Fruit fly (Drosophila melanogaster) whole organism, embryonic: ENCODE measurements around the gene Jhbp2.
A peak's percentile ranks its signal among the peaks of the same experiment; 100 is the strongest.

Source experiments
- Abd-B ChIP-seq: fragments of 200-800 bp; sonication (Bioruptor generic); optimal IDR thresholded peaks from 2 replicates; lab custom pipeline; 2018; ENCODE audit warnings: missing biosample characterization, mild to moderate bottlenecking, missing genetic modification characterization, moderate library complexity
- Awh ChIP-seq: fragments of 200-800 bp; sonication (Bioruptor generic); IDR thresholded peaks from 2 replicates; pipeline ENCODE4, ENCODE4 v1.3.6; 2022; ENCODE audit warnings: missing biosample characterization, missing genetic modification characterization
- CG10565 ChIP-seq: fragments of 200-800 bp; sonication (Bioruptor generic); optimal IDR thresholded peaks from 3 replicates; lab custom pipeline; 2016; ENCODE audit warnings: missing biosample characterization, mild to moderate bottlenecking, missing genetic modification characterization
- CG11696 ChIP-seq: fragments of 200-800 bp; sonication (Bioruptor generic); IDR thresholded peaks from 2 replicates; pipeline ENCODE4 v1.3.6; 2022; ENCODE audit warnings: missing biosample characterization, missing genetic modification characterization
- CG12155 ChIP-seq: fragments of 200-800 bp; sonication (Bioruptor generic); optimal IDR thresholded peaks from 3 replicates; lab custom pipeline; 2016; ENCODE audit warnings: missing biosample characterization, missing genetic modification characterization
- CG18476 ChIP-seq: fragments of 200-800 bp; sonication (Bioruptor generic); optimal IDR thresholded peaks from 2 replicates; lab custom pipeline; 2016; ENCODE audit warnings: missing biosample characterization, mild to moderate bottlenecking, missing genetic modification characterization
- CG2199 ChIP-seq: fragments of 200-800 bp; sonication (Bioruptor generic); IDR thresholded peaks from 3 replicates; pipeline ENCODE4 v1.3.6; 2022; ENCODE audit warnings: missing biosample characterization, missing genetic modification characterization
- CG2678 ChIP-seq: fragments of 200-800 bp; sonication (Bioruptor generic); optimal IDR thresholded peaks from 3 replicates; lab custom pipeline; 2019; ENCODE audit warnings: missing biosample characterization, mild to moderate bottlenecking, missing genetic modification characterization, moderate library complexity
- CG4617 ChIP-seq: fragments of 200-800 bp; sonication (Bioruptor generic); optimal IDR thresholded peaks from 3 replicates; lab custom pipeline; 2016; ENCODE audit warnings: missing biosample characterization, missing genetic modification characterization, borderline replicate concordance
- CG8765 ChIP-seq: fragments of 200-800 bp; sonication (Bioruptor generic); IDR thresholded peaks from 2 replicates; pipeline ENCODE4 v1.3.6; 2022; ENCODE audit warnings: missing biosample characterization, missing genetic modification characterization
- CG8924 ChIP-seq: fragments of 200-800 bp; optimal IDR thresholded peaks from 3 replicates; lab custom pipeline; 2019; ENCODE audit warnings: missing biosample characterization, mild to moderate bottlenecking, missing genetic modification characterization, moderate library complexity
- CG9932 ChIP-seq: fragments of 200-800 bp; sonication (Bioruptor generic); IDR thresholded peaks from 2 replicates; pipeline ENCODE4 v1.3.6; 2022; ENCODE audit warnings: missing biosample characterization, missing genetic modification characterization
- D ChIP-seq, 2 experiments: fragments of 200-800 bp in 1 of 2; fragments of >200 bp in 1 of 2; sonication (Bioruptor generic) in 1 of 2; optimal IDR thresholded peaks; 2 replicates in 1 of 2; 3 replicates in 1 of 2; lab custom pipeline; 2017; ENCODE audit warnings: mild to moderate bottlenecking in 1 of 2, missing biosample characterization in 1 of 2, missing genetic modification characterization in 1 of 2, missing genetic modification reagents in 1 of 2
- D19A ChIP-seq: fragments of 200-800 bp; optimal IDR thresholded peaks from 3 replicates; lab custom pipeline; 2019; ENCODE audit warnings: missing biosample characterization, mild to moderate bottlenecking, missing genetic modification characterization, moderate library complexity
- Deaf1 ChIP-seq: fragments of 200-800 bp; optimal IDR thresholded peaks from 3 replicates; lab custom pipeline; 2019; ENCODE audit warnings: missing biosample characterization, mild to moderate bottlenecking, missing genetic modification characterization, moderate library complexity
- Hey ChIP-seq: fragments of 200-800 bp; sonication (Bioruptor generic); optimal IDR thresholded peaks from 3 replicates; lab custom pipeline; 2018; ENCODE audit warnings: missing biosample characterization, mild to moderate bottlenecking, missing genetic modification characterization
- Med ChIP-seq: fragments of 200-800 bp; sonication (Bioruptor generic); peaks from one replicate; lab custom pipeline; 2016; ENCODE audit warnings: missing biosample characterization, missing genetic modification characterization, mild to moderate bottlenecking, inconsistent platforms, moderate library complexity
- Nf-YC ChIP-seq: fragments of 200-800 bp; optimal IDR thresholded peaks from 3 replicates; lab custom pipeline; 2019; ENCODE audit warnings: missing biosample characterization, mild to moderate bottlenecking, missing genetic modification characterization, moderate library complexity
- Oli ChIP-seq: fragments of 200-800 bp; sonication (Bioruptor generic); optimal IDR thresholded peaks from 2 replicates; lab custom pipeline; 2018; ENCODE audit warnings: missing biosample characterization, mild to moderate bottlenecking, missing genetic modification characterization, moderate library complexity
- Pdp1 ChIP-seq, 2 experiments: fragments of 200-800 bp; sonication (Bioruptor generic); optimal IDR thresholded peaks; 3 replicates each; lab custom pipeline; 2016; ENCODE audit warnings: missing biosample characterization in 2 of 2, missing genetic modification characterization in 2 of 2, mild to moderate bottlenecking in 1 of 2, moderate library complexity in 1 of 2
- Side ChIP-seq: fragments of 200-800 bp; sonication (Bioruptor generic); optimal IDR thresholded peaks from 2 replicates; lab custom pipeline; 2016; ENCODE audit warnings: missing biosample characterization, missing genetic modification characterization
- Six4 ChIP-seq: fragments of 200-800 bp; sonication (Bioruptor generic); optimal IDR thresholded peaks from 2 replicates; lab custom pipeline; 2016; ENCODE audit warnings: missing biosample characterization, missing genetic modification characterization
- YL-1 ChIP-seq: fragments of 200-800 bp; sonication (Bioruptor generic); optimal IDR thresholded peaks from 3 replicates; lab custom pipeline; 2017; ENCODE audit warnings: missing biosample characterization, mild to moderate bottlenecking, missing genetic modification characterization
- abd-A ChIP-seq: fragments of 200-800 bp; sonication (Bioruptor generic); optimal IDR thresholded peaks from 3 replicates; lab custom pipeline; 2019; ENCODE audit warnings: missing biosample characterization, mild to moderate bottlenecking, missing genetic modification characterization, moderate library complexity
- corto ChIP-seq: fragments of 200-800 bp; sonication (Bioruptor generic); optimal IDR thresholded peaks from 2 replicates; lab custom pipeline; 2016; ENCODE audit warnings: missing biosample characterization, mild to moderate bottlenecking, missing genetic modification characterization, moderate library complexity
- crol ChIP-seq: fragments of 200-800 bp; sonication (Bioruptor generic); IDR thresholded peaks from 2 replicates; pipeline ENCODE4 v1.3.6; 2022; ENCODE audit warnings: missing biosample characterization, missing genetic modification characterization
- ftz-f1 ChIP-seq: fragments of 200-800 bp; sonication (Bioruptor generic); optimal IDR thresholded peaks from 2 replicates; lab custom pipeline; 2016; ENCODE audit warnings: missing biosample characterization, missing genetic modification characterization
- gcm ChIP-seq: fragments of 200-800 bp; sonication (Bioruptor generic); optimal IDR thresholded peaks from 2 replicates; lab custom pipeline; 2019; ENCODE audit warnings: missing biosample characterization, mild to moderate bottlenecking, missing genetic modification characterization, moderate library complexity
- gsb-n ChIP-seq: fragments of 200-800 bp; sonication (Bioruptor generic); optimal IDR thresholded peaks from 3 replicates; lab custom pipeline; 2018; ENCODE audit warnings: missing biosample characterization, mild to moderate bottlenecking, missing genetic modification characterization
- h ChIP-seq: fragments of >200 bp; optimal IDR thresholded peaks from 2 replicates; lab custom pipeline; 2017
- kni ChIP-seq: fragments of 200-800 bp; sonication (Bioruptor generic); optimal IDR thresholded peaks from 3 replicates; lab custom pipeline; 2017; ENCODE audit warnings: mild to moderate bottlenecking, missing biosample characterization, missing genetic modification reagents, missing genetic modification characterization
- nerfin-1 ChIP-seq: fragments of 200-800 bp; sonication (Bioruptor generic); optimal IDR thresholded peaks from 3 replicates; lab custom pipeline; 2019; ENCODE audit warnings: missing biosample characterization, mild to moderate bottlenecking, missing genetic modification characterization, moderate library complexity
- nom ChIP-seq: fragments of 200-800 bp; sonication (Bioruptor generic); optimal IDR thresholded peaks from 2 replicates; lab custom pipeline; 2017; ENCODE audit warnings: missing biosample characterization, missing genetic modification characterization, mild to moderate bottlenecking, moderate library complexity, missing genetic modification reagents
- oc ChIP-seq: fragments of 200-800 bp; sonication (Bioruptor generic); optimal IDR thresholded peaks from 2 replicates; lab custom pipeline; 2018; ENCODE audit warnings: missing biosample characterization, mild to moderate bottlenecking, missing genetic modification characterization, moderate library complexity
- onecut ChIP-seq: fragments of 200-800 bp; sonication (Bioruptor generic); IDR thresholded peaks from 2 replicates; pipeline ENCODE4 v1.3.6; 2022; ENCODE audit warnings: missing biosample characterization, missing genetic modification characterization
- pros ChIP-seq: fragments of 200-800 bp; sonication (Bioruptor generic); optimal IDR thresholded peaks from 3 replicates; lab custom pipeline; 2019; ENCODE audit warnings: missing biosample characterization, mild to moderate bottlenecking, missing genetic modification characterization, moderate library complexity
- row ChIP-seq: fragments of 200-800 bp; sonication (Bioruptor generic); IDR thresholded peaks from 3 replicates; pipeline ENCODE4 v1.3.6; 2022; ENCODE audit warnings: missing biosample characterization, missing genetic modification characterization
- sens ChIP-seq: fragments of 200-800 bp; sonication (Bioruptor generic); peaks from one replicate; lab custom pipeline; 2016; ENCODE audit warnings: missing biosample characterization, missing genetic modification characterization
- tap ChIP-seq: fragments of 200-800 bp; optimal IDR thresholded peaks from 3 replicates; lab custom pipeline; 2019; ENCODE audit warnings: missing biosample characterization, mild to moderate bottlenecking, missing genetic modification characterization, moderate library complexity
- trh ChIP-seq: fragments of 200-800 bp; sonication (Bioruptor generic); optimal IDR thresholded peaks from 2 replicates; lab custom pipeline; 2016; ENCODE audit warnings: missing biosample characterization, missing genetic modification characterization
- zen ChIP-seq: fragments of 200-800 bp; sonication (Bioruptor generic); optimal IDR thresholded peaks from 3 replicates; lab custom pipeline; 2018; ENCODE audit warnings: missing biosample characterization, mild to moderate bottlenecking, missing genetic modification characterization, moderate library complexity

Gene Jhbp2

dm6 chr3R:4980069-4980797 lies 19.1 kb upstream of the Jhbp2 start (continued):
- TF ChIP-seq Deaf1: peak; percentile 46
- TF ChIP-seq CG18476 (GFP tag; lab: Kevin White, UChicago): peak; percentile 93
- peak; percentile 61 for TF ChIP-seq onecut (GFP tag; lab: Robert Waterston, UW)
- TF ChIP-seq CG10565 (GFP tag; lab: Kevin White, UChicago): no peak
- peak; percentile 58 for TF ChIP-seq abd-A (tag; lab: Kevin White, UChicago)
- peak; percentile 59 for TF ChIP-seq gcm
- TF ChIP-seq sens (GFP tag; lab: Kevin White, UChicago): peak; percentile 40
- TF ChIP-seq CG8765 (GFP tag; lab: Robert Waterston, UW): no peak
- peak; percentile 26 for TF ChIP-seq Hey
- no peak for TF ChIP-seq tap (tag; lab: Kevin White, UChicago)
- peak; percentile 34 for TF ChIP-seq zen (tag; lab: Kevin White, UChicago)
- peak; percentile 24 for TF ChIP-seq nerfin-1 (tag; lab: Kevin White, UChicago)
- TF ChIP-seq YL-1: no peak
- TF ChIP-seq pros (GFP tag; lab: Kevin White, UChicago): peak; percentile 89
- TF ChIP-seq Oli (tag; lab: Kevin White, UChicago): peak; percentile 12
- TF ChIP-seq CG4617 (GFP tag; lab: Kevin White, UChicago): no peak
- TF ChIP-seq D (optimal IDR thresholded peaks at IDR 0.05; lab: Kevin White, UChicago): no peak
- TF ChIP-seq D (GFP tag; optimal IDR thresholded peaks at IDR 0.05; lab: Kevin White, UChicago): peak; percentile 41
- no peak for TF ChIP-seq Six4
- TF ChIP-seq trh: no peak
- no peak for TF ChIP-seq ftz-f1
- TF ChIP-seq D19A: peak; percentile 46
- TF ChIP-seq kni (GFP tag; lab: Kevin White, UChicago): peak; percentile 90
- TF ChIP-seq crol (GFP tag; lab: Robert Waterston, UW): peak; percentile 53; the same call in 1 of the 2 replicates
- TF ChIP-seq CG8924 (tag; lab: Kevin White, UChicago): peak; percentile 21
- TF ChIP-seq h: no peak
- peak; percentile 18; the same call in 1 of the 2 replicates for TF ChIP-seq Awh (GFP tag; lab: Robert Waterston, UW)
- TF ChIP-seq nom: no peak
- TF ChIP-seq gsb-n (tag; lab: Kevin White, UChicago): peak; percentile 62
- TF ChIP-seq Abd-B (GFP tag; lab: Kevin White, UChicago): no peak
- no peak for TF ChIP-seq corto (GFP tag; lab: Kevin White, UChicago)
- no peak for TF ChIP-seq CG2678 (tag; lab: Kevin White, UChicago)
- peak; percentile 95 for TF ChIP-seq oc (tag; lab: Kevin White, UChicago)
- TF ChIP-seq CG9932 (GFP tag; lab: Robert Waterston, UW): no peak
- no peak for TF ChIP-seq Side (GFP tag; lab: Kevin White, UChicago)
- peak; percentile 69 for TF ChIP-seq Med
- no peak for TF ChIP-seq CG12155 (GFP tag; lab: Kevin White, UChicago)
- TF ChIP-seq CG2199: peak; percentile 89; the same call in 1 of the 3 replicates
- TF ChIP-seq Pdp1 (GFP tag; optimal IDR thresholded peaks at IDR 0.05; lab: Kevin White, UChicago): no peak
- TF ChIP-seq Nf-YC (tag; lab: Kevin White, UChicago): no peak
- TF ChIP-seq CG11696 (GFP tag; lab: Robert Waterston, UW): no peak
- 0 out of 3 replicates have a peak, but pooled peaks have one; percentile 13 for TF ChIP-seq row (GFP tag; lab: Robert Waterston, UW)
